Worm (Caenorhabditis elegans): ENCODE data around the gene B0294.3.

- TF ChIP-seq nhr-11 (tag; optimal IDR thresholded peaks at IDR 0.05) (no peak), ama-1 (optimal IDR thresholded peaks at IDR 0.05) (no peak), fkh-10 (GFP tag; optimal IDR thresholded peaks at IDR 0.05) (no peak)
Measured at ce11 chrX:1860422-1860821, 31.6 kb upstream of the B0294.3 start, which contains the start of gene T26C11.8.

Measured in whole organism, late embryonic.